Worm (Caenorhabditis elegans): ENCODE measurements around the gene lgg-2.

- TF ChIP-seq attf-6 (GFP tag; IDR thresholded peaks at IDR 0.05), result no peak
- TF ChIP-seq nhr-90 (tag; optimal IDR thresholded peaks at IDR 0.05), result no peak
- no peak for TF ChIP-seq Y67H2A.10 (GFP tag; conservative IDR thresholded peaks at IDR 0.05)
- TF ChIP-seq die-1 (tag; optimal IDR thresholded peaks at IDR 0.05), result no peak
- TF ChIP-seq ama-1 (optimal IDR thresholded peaks at IDR 0.05), result no peak
- no peak for TF ChIP-seq ama-1 (GFP tag; optimal IDR thresholded peaks at IDR 0.05)
Observed at ce11 chrIV:10887285-10887684, 48.4 kb downstream of the lgg-2 start, which contains the start of gene F13E9.16.

All from whole organism, young adult.